Worm (Caenorhabditis elegans) whole organism, L3 larva: Measurements from ENCODE around the gene fbxc-17.

Experiments used
- egl-27 ChIP-seq: sonication (generic microtip); optimal IDR thresholded peaks from 4 replicates; lab custom pipeline; 2017; ENCODE audit warnings: missing biosample characterization, missing genetic modification reagents, missing genetic modification characterization
- fos-1 ChIP-seq: fragments of 150-350 bp; optimal IDR thresholded peaks from 2 replicates; lab custom pipeline; 2014; ENCODE audit warnings: missing biosample characterization, missing genetic modification characterization
- hmg-11 ChIP-seq: sonication (generic microtip); optimal IDR thresholded peaks from 2 replicates; lab custom pipeline; 2016; ENCODE audit warnings: missing genetic modification characterization, missing compliant biosample characterization
- lin-15B ChIP-seq: fragments of 150-350 bp; optimal IDR thresholded peaks from 2 replicates; lab custom pipeline; 2014; ENCODE audit warnings: missing biosample characterization, missing genetic modification characterization
- skn-1 ChIP-seq: fragments of 150-350 bp; optimal IDR thresholded peaks from 2 replicates; lab custom pipeline; 2014; ENCODE audit warnings: missing biosample characterization, missing genetic modification characterization

DNA sequence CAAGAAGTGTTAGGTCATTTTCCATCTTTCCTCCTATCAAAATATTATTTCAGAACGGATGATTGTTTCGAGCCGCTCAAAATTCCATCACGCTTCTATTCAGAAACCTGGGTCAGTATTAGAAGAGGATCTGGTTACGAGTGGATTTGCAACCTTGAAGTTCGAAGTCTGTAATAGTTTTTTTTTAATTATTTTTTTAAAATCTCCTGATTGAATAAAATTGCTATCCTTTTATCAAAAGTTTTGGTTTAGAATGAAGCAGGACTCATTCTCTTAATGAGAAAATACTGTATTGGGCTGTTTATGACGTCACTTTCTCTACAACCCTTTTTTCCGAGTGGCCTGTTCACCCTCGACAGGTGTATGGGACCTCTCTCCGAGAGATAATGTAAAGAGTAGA lies 9.4 kb upstream of the fbxc-17 start, which contains the start of gene fbxc-39:
- TF ChIP-seq hmg-11 (tag; lab: Kevin White, UChicago) (no peak), egl-27 (tag; lab: Kevin White, UChicago) (no peak), fos-1 (tag; lab: Kevin White, UChicago) (no peak), lin-15B (no peak), skn-1 (tag; lab: Kevin White, UChicago) (no peak)
